Fruit fly (Drosophila melanogaster) whole organism: Measurements from ENCODE around the gene Eip74EF.

Source experiments
- CG8478 ChIP-seq: fragments of >200 bp; optimal IDR thresholded peaks from 2 replicates; lab custom pipeline; 2018; ENCODE audit warnings: inconsistent platforms
- Dll ChIP-seq: fragments of >200 bp; optimal IDR thresholded peaks from 2 replicates; lab custom pipeline; 2017
- EcR ChIP-seq, 2 experiments: fragments of >200 bp; optimal IDR thresholded peaks; 2 replicates each; lab custom pipeline; 2017; ENCODE audit warnings: missing biosample characterization in 2 of 2, missing genetic modification characterization in 2 of 2, missing genetic modification reagents in 2 of 2
- pan ChIP-seq: fragments of >200 bp; optimal IDR thresholded peaks from 2 replicates; lab custom pipeline; 2017
- psq ChIP-seq: fragments of >200 bp; optimal IDR thresholded peaks from 2 replicates; lab custom pipeline; 2017
- usp ChIP-seq: fragments of >200 bp; optimal IDR thresholded peaks from 2 replicates; lab custom pipeline; 2017; ENCODE audit warnings: missing biosample characterization, missing genetic modification characterization, mixed read lengths

dm6 chr3L:17573823-17574222 lies 45.3 kb downstream of the Eip74EF start:
- TF ChIP-seq Dll (lab: Kevin White, UChicago) (peak; percentile 21), EcR (GFP tag; optimal IDR thresholded peaks at IDR 0.05; lab: Kevin White, UChicago) (peak in 1 of 2 experiments; percentile 67), psq (lab: Kevin White, UChicago) (no peak), usp (no peak), pan (lab: Kevin White, UChicago) (no peak), CG8478 (lab: Kevin White, UChicago) (no peak)
